Worm (Caenorhabditis elegans): ENCODE results near the gene clec-1.
"Not testable (repeated sequence)": the region's sequence is repeated elsewhere in the genome, so short reads cannot be mapped to it uniquely, and the experiment has no call there.

The clec-1 gene

ce11 chrV:5699835-5700441, at the start of gene clec-1:
TSS of gene clec-1 (plus strand) at chrV:5700154.
- TF ChIP-seq egrh-3 (GFP tag; IDR thresholded peaks at IDR 0.05) (no peak), ama-1 (optimal IDR thresholded peaks at IDR 0.05) (peak; percentile 45), ama-1 (GFP tag; optimal IDR thresholded peaks at IDR 0.05) (no peak), let-607 (tag; optimal IDR thresholded peaks at IDR 0.05) (no peak), aptf-3 (GFP tag; IDR thresholded peaks at IDR 0.05) (0 out of 2 replicates have a peak, but pooled peaks have one; percentile 17), lsl-1 (GFP tag; optimal IDR thresholded peaks at IDR 0.05) (no peak), attf-3 (GFP tag; conservative IDR thresholded peaks at IDR 0.05) (no peak), bed-2 (GFP tag; IDR thresholded peaks at IDR 0.05) (no peak), snpc-4 (GFP tag; optimal IDR thresholded peaks at IDR 0.05) (no peak), snpc-4 (tag; optimal IDR thresholded peaks at IDR 0.05) (no peak), nhr-90 (tag; optimal IDR thresholded peaks at IDR 0.05) (no peak), fkh-3 (tag; optimal IDR thresholded peaks at IDR 0.05) (no peak), mel-28 (tag; optimal IDR thresholded peaks at IDR 0.05; ENCODE audit: borderline replicate concordance) (no peak), gei-17 (GFP tag; optimal IDR thresholded peaks at IDR 0.05) (no peak)

ce11 chrV:5651905-5652304, 48.0 kb upstream of the clec-1 start:
- TF ChIP-seq Y53F4B.3 (GFP tag; IDR thresholded peaks at IDR 0.05) (no peak), F22D6.2 (tag; optimal IDR thresholded peaks at IDR 0.05) (no peak), mcd-1 (GFP tag; IDR thresholded peaks at IDR 0.05) (no peak), aptf-2 (GFP tag; conservative IDR thresholded peaks at IDR 0.05) (no peak), ztf-26 (tag; optimal IDR thresholded peaks at IDR 0.05) (no peak)

ce11 chrV:5653990-5654499, 45.9 kb upstream of the clec-1 start, which contains the start of gene hex-2:
TSS of gene hex-2 (plus strand) at chrV:5654449.
- no peak for TF ChIP-seq ztf-26 (tag; optimal IDR thresholded peaks at IDR 0.05)
- TF ChIP-seq nhr-80 (tag; optimal IDR thresholded peaks at IDR 0.05), result peak; percentile 29

- TF ChIP-seq mes-4 (tag; optimal IDR thresholded peaks at IDR 0.05) (no peak), lsl-1 (GFP tag; optimal IDR thresholded peaks at IDR 0.05) (peak; percentile 66), F33H1.4 (GFP tag; IDR thresholded peaks at IDR 0.05) (peak; percentile 39), tlf-1 (GFP tag; optimal IDR thresholded peaks at IDR 0.05) (no peak), D2030.7 (GFP tag; IDR thresholded peaks at IDR 0.05) (peak; percentile 33; the same call in 1 of the 2 replicates)
Measured at ce11 chrV:5660604-5661209, 39.2 kb upstream of the clec-1 start, which contains the start of the genes mut-14 and C14C11.2. TSS of gene mut-14 (minus strand) at chrV:5660704. TSS of gene C14C11.2 (plus strand) at chrV:5661159.

- not testable (repeated sequence) for TF ChIP-seq atf-7 (tag; optimal IDR thresholded peaks at IDR 0.05); ztf-28 (GFP tag; IDR thresholded peaks at IDR 0.05); ceh-58 (GFP tag; IDR thresholded peaks at IDR 0.05)
Measured at ce11 chrV:5663317-5663716, 36.6 kb upstream of the clec-1 start, which contains the start of gene C14C11.1. TSS of gene C14C11.1 (plus strand) at chrV:5663617.

ce11 chrV:5666036-5666729, 33.8 kb upstream of the clec-1 start, which contains the start of gene C14C11.7:
TSS of gene C14C11.7 (minus strand) at chrV:5666086.
- TF ChIP-seq madf-8 (GFP tag; conservative IDR thresholded peaks at IDR 0.05) (peak; percentile 35; the same call in 1 of the 2 replicates), efl-1 (GFP tag; optimal IDR thresholded peaks at IDR 0.05) (peak; percentile 50), madf-6 (GFP tag; IDR thresholded peaks at IDR 0.05) (peak; percentile 82), xnd-1 (tag; optimal IDR thresholded peaks at IDR 0.05) (peak; percentile 63), Y53G8AR.9 (GFP tag; conservative IDR thresholded peaks at IDR 0.05) (no peak), F33H1.4 (GFP tag; IDR thresholded peaks at IDR 0.05) (peak; percentile 81), mxl-1 (tag; optimal IDR thresholded peaks at IDR 0.05) (no peak), lsl-1 (GFP tag; optimal IDR thresholded peaks at IDR 0.05) (peak; percentile 83)

Data from whole organism, young adult.